Fruit fly (Drosophila melanogaster) whole organism, adult: ENCODE results near the gene CG13065.

ENCODE experiments used
- CG12768 ChIP-seq: fragments of 200-800 bp; sonication (Bioruptor generic); optimal IDR thresholded peaks from 2 replicates; lab custom pipeline; 2017; ENCODE audit warnings: missing biosample characterization, missing genetic modification characterization, mild to moderate bottlenecking, moderate library complexity, missing genetic modification reagents
- CG1620 ChIP-seq: fragments of 200-800 bp; sonication (Bioruptor generic); optimal IDR thresholded peaks from 2 replicates; lab custom pipeline; 2016; ENCODE audit warnings: missing biosample characterization, missing genetic modification characterization
- CG33017 ChIP-seq: fragments of 200-800 bp; sonication (Bioruptor generic); optimal IDR thresholded peaks from 2 replicates; lab custom pipeline; 2018; ENCODE audit warnings: missing biosample characterization, mild to moderate bottlenecking, missing genetic modification characterization, moderate library complexity
- CG7045 ChIP-seq: fragments of 200-800 bp; sonication (Bioruptor generic); optimal IDR thresholded peaks from 2 replicates; lab custom pipeline; 2017; ENCODE audit warnings: missing biosample characterization, mild to moderate bottlenecking, missing genetic modification characterization
- Clk ChIP-seq: fragments of 200-800 bp; sonication (Bioruptor generic); optimal IDR thresholded peaks from 2 replicates; lab custom pipeline; 2017; ENCODE audit warnings: missing biosample characterization, missing genetic modification characterization
- Crg-1 ChIP-seq: fragments of 200-800 bp; sonication (Bioruptor generic); optimal IDR thresholded peaks from 2 replicates; lab custom pipeline; 2016; ENCODE audit warnings: missing biosample characterization, missing genetic modification characterization
- Mnt ChIP-seq: fragments of 200-800 bp; sonication (Bioruptor generic); optimal IDR thresholded peaks from 2 replicates; lab custom pipeline; 2016; ENCODE audit warnings: missing biosample characterization, mild to moderate bottlenecking, missing genetic modification characterization
- bab1 ChIP-seq: fragments of 200-800 bp; sonication (Bioruptor generic); optimal IDR thresholded peaks from 3 replicates; lab custom pipeline; 2019; ENCODE audit warnings: missing biosample characterization, mild to moderate bottlenecking, missing genetic modification characterization, moderate library complexity
- cic ChIP-seq: fragments of 200-800 bp; sonication (Bioruptor generic); optimal IDR thresholded peaks from 2 replicates; lab custom pipeline; 2017; ENCODE audit warnings: missing biosample characterization, mild to moderate bottlenecking, missing genetic modification characterization, moderate library complexity
- kay ChIP-seq: fragments of 200-800 bp; sonication (Bioruptor generic); peaks from one replicate; lab custom pipeline; 2016; ENCODE audit warnings: missing biosample characterization, missing genetic modification characterization, borderline replicate concordance
- tj ChIP-seq: fragments of 200-800 bp; sonication (Bioruptor generic); optimal IDR thresholded peaks from 3 replicates; lab custom pipeline; 2017; ENCODE audit warnings: missing biosample characterization, mild to moderate bottlenecking, missing genetic modification characterization, moderate library complexity
- toe ChIP-seq: fragments of 200-800 bp; sonication (Bioruptor generic); optimal IDR thresholded peaks from 2 replicates; lab custom pipeline; 2016; ENCODE audit warnings: missing biosample characterization, missing genetic modification characterization

dm6 chr3L:16259552-16259951, 17.7 kb upstream of the CG13065 start, which contains the start of gene CG13053:
- TF ChIP-seq tj (GFP tag; lab: Kevin White, UChicago) (no peak), CG12768 (GFP tag; lab: Kevin White, UChicago) (no peak), CG7045 (GFP tag; lab: Kevin White, UChicago) (no peak), kay (GFP tag; lab: Kevin White, UChicago) (no peak), CG33017 (tag; lab: Kevin White, UChicago) (no peak), bab1 (GFP tag; lab: Kevin White, UChicago) (no peak), Crg-1 (no peak), cic (GFP tag; lab: Kevin White, UChicago) (no peak), Clk (no peak), CG1620 (GFP tag; lab: Kevin White, UChicago) (no peak), Mnt (GFP tag; lab: Kevin White, UChicago) (no peak), toe (GFP tag; lab: Kevin White, UChicago) (no peak)
